Worm (Caenorhabditis elegans): ENCODE data around the gene H39E23.2.

Gene H39E23.2

ce11 chrV:14133002-14133763 is 23.0 kb downstream of the H39E23.2 start:
- TF ChIP-seq sma-9 (GFP tag; optimal IDR thresholded peaks at IDR 0.05) (peak; percentile 8), sma-9 (tag; optimal IDR thresholded peaks at IDR 0.05) (no peak), egl-27 (tag; optimal IDR thresholded peaks at IDR 0.05) (no peak), alr-1 (tag; optimal IDR thresholded peaks at IDR 0.05) (no peak), nhr-129 (tag; optimal IDR thresholded peaks at IDR 0.05) (peak; percentile 8), nhr-25 (tag; optimal IDR thresholded peaks at IDR 0.05) (peak; percentile 17), lsy-2 (tag; optimal IDR thresholded peaks at IDR 0.05) (peak in 1 of 2 experiments; percentile 16)

- TF ChIP-seq Y55F3AM.14 (GFP tag; optimal IDR thresholded peaks at IDR 0.05) (no peak), ztf-11 (tag; optimal IDR thresholded peaks at IDR 0.05) (no peak), crh-2 (tag; optimal IDR thresholded peaks at IDR 0.05) (no peak), ztf-4 (tag; optimal IDR thresholded peaks at IDR 0.05) (no peak), elt-3 (tag; optimal IDR thresholded peaks at IDR 0.05) (no peak), nhr-25 (tag; optimal IDR thresholded peaks at IDR 0.05) (peak; percentile 29), fos-1 (tag; optimal IDR thresholded peaks at IDR 0.05) (peak; percentile 75)
These were observed 24.8 kb downstream of the H39E23.2 start for ce11 chrV:14134757-14135441.

- TF ChIP-seq peb-1 (tag; optimal IDR thresholded peaks at IDR 0.05) (no peak), sma-9 (GFP tag; optimal IDR thresholded peaks at IDR 0.05) (peak; percentile 78), sma-9 (tag; optimal IDR thresholded peaks at IDR 0.05) (no peak), nhr-23 (tag; optimal IDR thresholded peaks at IDR 0.05) (no peak), C34F6.9 (tag; optimal IDR thresholded peaks at IDR 0.05) (peak; percentile 79), ztf-4 (tag; optimal IDR thresholded peaks at IDR 0.05) (no peak), nhr-10 (tag; optimal IDR thresholded peaks at IDR 0.05) (no peak), nhr-237 (tag; optimal IDR thresholded peaks at IDR 0.05) (no peak), F13H6.1 (tag; optimal IDR thresholded peaks at IDR 0.05) (peak; percentile 86), unc-39 (tag; optimal IDR thresholded peaks at IDR 0.05) (no peak), nhr-21 (tag; optimal IDR thresholded peaks at IDR 0.05) (peak; percentile 63), mdl-1 (tag; optimal IDR thresholded peaks at IDR 0.05) (peak; percentile 28 to 70), sma-3 (GFP tag; optimal IDR thresholded peaks at IDR 0.05) (peak; percentile 84), nhr-25 (tag; optimal IDR thresholded peaks at IDR 0.05) (peak; percentile 75), fos-1 (tag; optimal IDR thresholded peaks at IDR 0.05) (peak; percentile 87), lin-13 (GFP tag; optimal IDR thresholded peaks at IDR 0.05) (peak; percentile 32), snpc-4 (tag; optimal IDR thresholded peaks at IDR 0.05) (peak; percentile 12), lsy-2 (tag; optimal IDR thresholded peaks at IDR 0.05) (peak; percentile 6 to 62), gmeb-1 (tag; optimal IDR thresholded peaks at IDR 0.05) (peak; percentile 42), egl-27 (tag; optimal IDR thresholded peaks at IDR 0.05) (peak; percentile 76), ceh-16 (tag; optimal IDR thresholded peaks at IDR 0.05) (peak; percentile 56), zag-1 (tag; optimal IDR thresholded peaks at IDR 0.05) (peak; percentile 31), mab-5 (tag; optimal IDR thresholded peaks at IDR 0.05) (no peak), elt-1 (tag; optimal IDR thresholded peaks at IDR 0.05) (no peak), ceh-82 (tag; optimal IDR thresholded peaks at IDR 0.05) (peak; percentile 37), ztf-1 (GFP tag; conservative IDR thresholded peaks at IDR 0.05) (no peak), lin-11 (tag; optimal IDR thresholded peaks at IDR 0.05) (no peak), nhr-129 (tag; optimal IDR thresholded peaks at IDR 0.05) (peak; percentile 92), lin-39 (tag; optimal IDR thresholded peaks at IDR 0.05) (no peak), ZK546.5 (tag; optimal IDR thresholded peaks at IDR 0.05) (no peak), blmp-1 (tag; optimal IDR thresholded peaks at IDR 0.05; ENCODE audit: insufficient read depth) (peak; percentile 50), unc-55 (GFP tag; optimal IDR thresholded peaks at IDR 0.05) (peak; percentile 69), ztf-11 (tag; optimal IDR thresholded peaks at IDR 0.05) (no peak), ama-1 (optimal IDR thresholded peaks at IDR 0.05) (no peak), crh-2 (tag; optimal IDR thresholded peaks at IDR 0.05) (peak; percentile 60), sem-4 (tag; optimal IDR thresholded peaks at IDR 0.05) (peak; percentile 14), mbf-1 (tag; optimal IDR thresholded peaks at IDR 0.05) (no peak), dmd-4 (tag; optimal IDR thresholded peaks at IDR 0.05) (no peak)
These were observed 26.0 kb downstream of the H39E23.2 start for ce11 chrV:14136152-14136551.

Data from whole organism, L2 larva.